Fruit fly (Drosophila melanogaster) whole organism, pupa: ENCODE measurements around the gene CG7483.
A peak's percentile ranks its signal among the peaks of the same experiment; 100 is the strongest.

ENCODE experiments used
- CG10348 ChIP-seq: fragments of 200-800 bp; sonication (Bioruptor generic); IDR thresholded peaks from 2 replicates; pipeline ENCODE4 v1.3.6; 2022; ENCODE audit warnings: missing biosample characterization, missing genetic modification characterization
- CG12605 ChIP-seq: fragments of 200-800 bp; sonication (Bioruptor generic); IDR thresholded peaks from 2 replicates; pipeline ENCODE4 v1.3.6; 2022; ENCODE audit warnings: missing biosample characterization, missing genetic modification characterization
- CG13204 ChIP-seq: fragments of 200-800 bp; sonication (Bioruptor generic); optimal IDR thresholded peaks from 2 replicates; lab custom pipeline; 2018; ENCODE audit warnings: missing biosample characterization, mild to moderate bottlenecking, missing genetic modification characterization, moderate library complexity
- CG14655 ChIP-seq: fragments of 200-800 bp; sonication (Bioruptor generic); optimal IDR thresholded peaks from 3 replicates; lab custom pipeline; 2017; ENCODE audit warnings: mild to moderate bottlenecking, missing biosample characterization, missing genetic modification reagents, missing genetic modification characterization
- CG15710 ChIP-seq: fragments of 200-800 bp; sonication (Bioruptor generic); optimal IDR thresholded peaks from 2 replicates; lab custom pipeline; 2018; ENCODE audit warnings: missing biosample characterization, mild to moderate bottlenecking, missing genetic modification characterization, moderate library complexity
- CG17806 ChIP-seq: fragments of 200-800 bp; sonication (Bioruptor generic); optimal IDR thresholded peaks from 2 replicates; lab custom pipeline; 2018; ENCODE audit warnings: missing biosample characterization, mild to moderate bottlenecking, missing genetic modification characterization, moderate library complexity
- CG32121 ChIP-seq: fragments of 200-800 bp; sonication (Bioruptor generic); IDR thresholded peaks from 2 replicates; pipeline ENCODE4 v1.3.6; 2022; ENCODE audit warnings: missing biosample characterization, missing genetic modification characterization
- CG34367 ChIP-seq: fragments of 200-800 bp; sonication (Bioruptor generic); optimal IDR thresholded peaks from 2 replicates; lab custom pipeline; 2018; ENCODE audit warnings: missing biosample characterization, mild to moderate bottlenecking, missing genetic modification characterization
- CG4496 ChIP-seq: fragments of 200-800 bp; sonication (Bioruptor generic); IDR thresholded peaks from 3 replicates; pipeline ENCODE4 v1.3.6; 2022; ENCODE audit warnings: missing biosample characterization, missing genetic modification characterization
- CG8159 ChIP-seq: fragments of 200-800 bp; sonication (Bioruptor generic); optimal IDR thresholded peaks from 3 replicates; lab custom pipeline; 2018; ENCODE audit warnings: missing biosample characterization, mild to moderate bottlenecking, missing genetic modification characterization, moderate library complexity
- CG8301 ChIP-seq: fragments of 200-800 bp; sonication (Bioruptor generic); optimal IDR thresholded peaks from 2 replicates; lab custom pipeline; 2018; ENCODE audit warnings: missing biosample characterization, mild to moderate bottlenecking, missing genetic modification characterization
- CG9948 ChIP-seq: fragments of 200-800 bp; sonication (Bioruptor generic); optimal IDR thresholded peaks from 2 replicates; lab custom pipeline; 2018; ENCODE audit warnings: missing biosample characterization, mild to moderate bottlenecking, missing genetic modification characterization, moderate library complexity
- D1 ChIP-seq: fragments of 200-800 bp; sonication (Bioruptor generic); optimal IDR thresholded peaks from 2 replicates; lab custom pipeline; 2018; ENCODE audit warnings: missing biosample characterization, mild to moderate bottlenecking, missing genetic modification characterization, moderate library complexity
- EcR ChIP-seq: fragments of 200-800 bp; sonication (Bioruptor generic); optimal IDR thresholded peaks from 3 replicates; lab custom pipeline; 2019; ENCODE audit warnings: missing biosample characterization, missing genetic modification characterization, mild to moderate bottlenecking, moderate library complexity, missing genetic modification reagents
- Ets98B ChIP-seq: fragments of 200-800 bp; sonication (Bioruptor generic); IDR thresholded peaks from 2 replicates; pipeline ENCODE4 v1.3.6; 2022; ENCODE audit warnings: missing biosample characterization, missing genetic modification characterization
- Pif1A ChIP-seq: fragments of 200-800 bp; sonication (Bioruptor generic); optimal IDR thresholded peaks from 3 replicates; lab custom pipeline; 2016; ENCODE audit warnings: missing biosample characterization, missing genetic modification characterization
- Pif1B ChIP-seq: fragments of 200-800 bp; sonication (Bioruptor generic); optimal IDR thresholded peaks from 3 replicates; lab custom pipeline; 2016; ENCODE audit warnings: missing biosample characterization, missing genetic modification characterization
- Snoo ChIP-seq: fragments of 200-800 bp; sonication (Bioruptor generic); optimal IDR thresholded peaks from 3 replicates; lab custom pipeline; 2017; ENCODE audit warnings: missing biosample characterization, mild to moderate bottlenecking, missing genetic modification characterization, inconsistent platforms
- fd96Ca ChIP-seq: fragments of 200-800 bp; sonication (Bioruptor generic); IDR thresholded peaks from 3 replicates; pipeline ENCODE4 v1.3.6; 2022; ENCODE audit warnings: missing biosample characterization, missing genetic modification characterization
- gl ChIP-seq: fragments of 200-800 bp; sonication (Bioruptor generic); optimal IDR thresholded peaks from 2 replicates; lab custom pipeline; 2018; ENCODE audit warnings: missing biosample characterization, mild to moderate bottlenecking, missing genetic modification characterization
- rn ChIP-seq: fragments of 200-800 bp; sonication (Bioruptor generic); IDR thresholded peaks from 2 replicates; pipeline ENCODE4 v1.3.6; 2022; ENCODE audit warnings: missing biosample characterization, missing genetic modification characterization

The CG7483 gene

DNA sequence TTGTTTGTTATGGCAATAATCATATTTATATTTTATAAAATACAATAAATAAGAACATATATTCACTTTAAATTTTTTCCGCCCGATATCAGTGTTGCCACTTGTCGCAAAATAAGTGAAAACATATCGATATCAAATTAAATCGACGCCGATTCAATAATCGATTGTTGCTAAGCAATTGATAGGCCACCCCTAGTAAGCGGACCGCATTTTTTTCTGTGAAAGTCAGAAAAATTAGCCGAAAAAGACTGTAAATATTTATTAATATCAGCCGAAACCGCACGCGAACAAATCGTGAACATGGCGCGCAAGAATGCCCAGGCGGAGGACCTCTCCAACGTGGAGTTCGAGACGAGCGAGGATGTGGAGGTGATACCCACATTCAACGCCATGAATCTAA lies at the start of gene CG7483:
TSS of gene CG7483 (plus strand) at position 171 of the 400 bp plus-strand sequence.
- TF ChIP-seq CG9948 (tag; lab: Kevin White, UChicago) = no peak
- no peak for TF ChIP-seq CG8159 (tag; lab: Kevin White, UChicago)
- TF ChIP-seq CG14655 (GFP tag; lab: Kevin White, UChicago) = no peak
- TF ChIP-seq gl = no peak
- TF ChIP-seq CG4496 = no peak
- no peak for TF ChIP-seq Pif1B
- TF ChIP-seq rn (GFP tag; lab: Robert Waterston, UW) = no peak
- no peak for TF ChIP-seq CG10348 (GFP tag; lab: Robert Waterston, UW)
- no peak for TF ChIP-seq Snoo
- no peak for TF ChIP-seq CG13204
- no peak for TF ChIP-seq CG8301 (tag; lab: Kevin White, UChicago)
- no peak for TF ChIP-seq EcR
- no peak for TF ChIP-seq Pif1A (GFP tag; lab: Kevin White, UChicago)
- no peak for TF ChIP-seq CG34367 (tag; lab: Kevin White, UChicago)
- TF ChIP-seq CG15710 (tag; lab: Kevin White, UChicago) = no peak
- TF ChIP-seq, all 21 proteins: peak for 0

DNA sequence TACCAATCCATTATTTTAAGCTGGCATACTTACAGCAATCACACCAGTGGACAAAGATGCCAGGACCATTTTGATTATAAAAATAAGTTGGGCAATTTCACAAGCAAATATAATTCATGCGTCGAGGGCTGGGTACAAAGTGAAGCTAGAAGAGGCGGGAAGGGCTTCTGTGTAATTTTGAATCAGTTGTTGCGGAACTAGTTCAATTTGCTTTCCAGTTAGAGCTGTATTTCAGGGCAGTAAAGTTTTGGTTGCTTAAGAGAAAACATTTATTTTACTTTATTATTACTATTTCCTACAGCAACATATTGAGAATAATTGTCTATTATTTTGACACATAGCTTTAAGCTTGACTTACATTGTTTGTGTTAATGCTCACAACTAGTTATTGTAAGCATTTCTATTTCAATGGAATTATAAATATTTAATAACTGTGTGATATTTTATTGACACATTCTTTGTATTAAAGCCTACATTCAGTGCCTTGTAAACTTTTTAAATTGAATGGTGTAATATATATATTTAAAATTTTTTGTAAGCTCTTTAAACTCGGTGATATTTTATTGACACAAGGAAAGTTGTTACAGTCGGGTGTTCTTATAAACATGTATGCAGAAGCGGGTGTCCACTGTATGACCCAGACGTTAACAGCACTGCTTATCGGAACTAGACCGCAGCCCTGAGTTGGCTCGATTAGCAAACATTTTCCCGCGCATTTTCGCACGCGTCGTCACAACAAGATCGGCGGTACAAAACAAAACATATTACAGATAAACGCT lies 48.5 kb upstream of the CG7483 start, which contains the start of the genes RPA1 and Mcm2:
TSS of gene RPA1 (minus strand) at position 150 of the 779 bp plus-strand sequence.
TSS of gene Mcm2 (plus strand) at position 669 of the 779 bp plus-strand sequence.
- TF ChIP-seq CG15710 (tag; lab: Kevin White, UChicago) = peak; percentile 83
- TF ChIP-seq Snoo = peak; percentile 85
- TF ChIP-seq CG32121 (GFP tag; lab: Robert Waterston, UW) = peak; percentile 73
- TF ChIP-seq Ets98B = peak; percentile 71; the same call in 1 of the 2 replicates
- TF ChIP-seq CG4496 = peak; percentile 85
- TF ChIP-seq CG13204 = no peak
- peak; percentile 65 for TF ChIP-seq CG34367 (tag; lab: Kevin White, UChicago)
- peak; percentile 70 for TF ChIP-seq CG17806
- TF ChIP-seq Pif1A (GFP tag; lab: Kevin White, UChicago) = no peak
- peak; percentile 73 for TF ChIP-seq rn (GFP tag; lab: Robert Waterston, UW)
- TF ChIP-seq gl = no peak
- TF ChIP-seq CG8301 (tag; lab: Kevin White, UChicago) = peak; percentile 64
- TF ChIP-seq CG9948 (tag; lab: Kevin White, UChicago) = peak; percentile 77
- no peak for TF ChIP-seq Pif1B
- peak; percentile 83 for TF ChIP-seq CG8159 (tag; lab: Kevin White, UChicago)
- peak; percentile 39; the same call in 1 of the 2 replicates for TF ChIP-seq CG10348 (GFP tag; lab: Robert Waterston, UW)
- TF ChIP-seq fd96Ca (GFP tag; lab: Robert Waterston, UW) = peak; percentile 61; the same call in 2 of the 3 replicates

DNA sequence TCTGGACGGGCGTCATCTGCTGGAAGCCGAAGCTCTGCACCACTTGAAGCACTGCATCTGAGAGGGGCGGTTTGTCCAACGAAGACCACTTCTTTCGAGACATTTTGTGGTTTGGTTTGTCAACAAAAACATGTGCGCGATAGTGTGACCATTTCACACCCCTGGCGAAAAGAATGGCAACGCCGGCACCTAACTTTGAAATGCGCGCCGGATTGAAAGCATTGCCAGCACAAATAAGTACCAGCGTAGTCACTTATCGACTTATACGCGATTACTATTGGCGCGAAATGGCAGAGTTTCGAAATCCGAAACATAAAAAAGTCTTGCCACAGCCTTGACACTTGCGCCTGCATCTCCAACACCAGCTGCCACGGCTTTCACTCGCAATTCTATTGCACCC lies 43.3 kb upstream of the CG7483 start, which contains the start of gene CG9630:
TSS of gene CG9630 (minus strand) at position 157 of the 400 bp plus-strand sequence.
- TF ChIP-seq CG17806 (no peak), CG8159 (tag; lab: Kevin White, UChicago) (no peak), CG32121 (GFP tag; lab: Robert Waterston, UW) (no peak), CG9948 (tag; lab: Kevin White, UChicago) (no peak), Pif1B (no peak), CG10348 (GFP tag; lab: Robert Waterston, UW) (no peak), CG34367 (tag; lab: Kevin White, UChicago) (no peak), fd96Ca (GFP tag; lab: Robert Waterston, UW) (no peak), Ets98B (no peak), D1 (tag; lab: Kevin White, UChicago) (no peak), CG12605 (GFP tag; lab: Robert Waterston, UW) (no peak), CG14655 (GFP tag; lab: Kevin White, UChicago) (no peak), rn (GFP tag; lab: Robert Waterston, UW) (no peak), gl (no peak), Pif1A (GFP tag; lab: Kevin White, UChicago) (no peak)

DNA sequence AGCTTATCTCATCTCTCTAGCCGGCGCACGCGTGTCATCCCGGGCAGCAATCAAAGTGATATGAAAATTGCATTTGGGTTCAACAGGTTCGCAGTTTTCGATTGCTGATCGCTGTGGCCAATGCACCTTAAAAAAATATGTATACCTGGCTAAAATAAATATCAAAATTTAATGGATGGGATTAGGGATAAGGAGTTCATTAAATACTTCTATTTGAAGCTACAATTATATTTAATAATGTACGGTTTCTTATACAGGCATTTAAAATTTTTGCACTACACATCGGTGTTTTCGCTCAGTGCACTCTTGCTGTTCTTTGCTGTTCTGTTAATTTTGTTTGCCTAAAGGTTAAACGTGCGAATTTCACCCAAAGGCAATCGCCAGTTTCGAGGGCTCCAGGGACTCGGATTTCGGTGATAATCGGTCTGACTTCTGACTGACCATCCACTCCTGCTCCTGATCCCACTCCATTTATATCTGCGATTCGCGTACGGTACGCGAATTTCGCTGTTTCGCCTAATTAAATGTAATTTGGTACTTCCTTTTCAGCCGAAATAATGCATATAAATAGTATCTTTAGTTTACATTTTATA lies 40.3 kb upstream of the CG7483 start:
- TF ChIP-seq CG8159 (tag; lab: Kevin White, UChicago) (no peak), Snoo (peak; percentile 56)

DNA sequence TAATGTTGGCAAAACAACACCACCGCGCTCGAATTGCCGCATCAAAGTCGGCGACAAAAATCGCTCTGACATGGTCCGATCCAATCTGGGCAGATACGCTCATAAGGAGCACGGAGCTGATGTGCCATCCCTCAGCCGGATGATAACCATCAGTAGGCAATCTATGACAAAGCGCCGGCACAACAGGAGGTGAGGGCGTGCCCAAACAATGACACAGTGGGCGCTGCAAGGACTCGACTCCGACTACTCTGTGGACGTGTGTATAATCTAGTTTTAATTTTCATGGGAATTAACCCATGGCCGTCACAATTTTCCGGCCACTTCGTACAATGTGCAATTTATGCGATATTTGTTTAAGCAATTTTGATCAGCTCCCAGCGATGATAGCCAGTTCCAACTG lies 38.0 kb upstream of the CG7483 start:
- TF ChIP-seq CG32121 (GFP tag; lab: Robert Waterston, UW) (no peak), CG9948 (tag; lab: Kevin White, UChicago) (no peak)

DNA sequence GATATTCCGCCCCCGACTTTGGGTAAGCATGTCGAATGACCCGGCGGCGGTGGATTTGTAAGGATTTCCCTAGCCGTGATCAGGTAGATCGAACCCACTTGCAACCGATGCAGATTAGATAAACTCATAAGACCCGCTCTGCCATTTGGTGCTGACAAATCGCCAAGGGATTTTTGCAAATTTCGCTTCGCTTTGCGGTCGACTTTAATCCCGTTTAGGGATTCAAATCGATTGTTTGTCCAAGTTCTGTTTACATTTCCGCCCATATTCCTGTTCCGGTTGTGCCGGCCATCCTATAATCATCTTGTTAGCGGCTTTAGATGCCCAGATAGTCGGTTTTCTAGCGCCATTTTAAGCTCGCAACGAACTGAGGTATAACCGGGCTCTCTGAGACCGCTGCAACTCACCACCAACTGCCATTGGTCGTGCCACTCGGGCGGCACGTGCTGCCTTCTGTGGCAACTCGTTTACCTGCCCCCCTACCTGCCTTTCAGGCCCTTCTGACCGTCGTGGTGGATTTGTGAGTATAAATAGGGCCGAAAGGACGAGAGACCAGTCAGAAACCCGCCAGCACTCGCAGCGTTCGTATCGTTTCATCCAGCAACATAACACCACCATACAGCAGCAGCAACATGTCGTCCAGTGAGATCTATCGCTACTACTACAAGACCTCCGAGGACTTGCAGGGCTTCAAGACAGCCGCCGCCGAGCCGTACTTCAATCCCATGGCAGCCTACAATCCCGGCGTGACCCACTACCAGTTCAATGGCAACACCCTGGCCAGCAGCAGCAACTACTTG lies 35.3 kb upstream of the CG7483 start, which contains the start of gene ato:
TSS of gene ato (plus strand) at position 559 of the 800 bp plus-strand sequence.
- TF ChIP-seq EcR (no peak), Ets98B (no peak), CG13204 (peak; percentile 18)
